Fruit fly (Drosophila melanogaster) Kc167 (cell line): ENCODE data around the gene swa.

Experiments used
- Myc ChIP-seq: fragments of >200 bp; optimal IDR thresholded peaks from 2 replicates; lab custom pipeline; 2017; ENCODE audit warnings: missing external identifiers
- Sin3A ChIP-seq: fragments of >200 bp; optimal IDR thresholded peaks from 2 replicates; lab custom pipeline; 2018; ENCODE audit warnings: missing external identifiers
- h ChIP-seq: fragments of >200 bp; optimal IDR thresholded peaks from 3 replicates; lab custom pipeline; 2018; ENCODE audit warnings: missing external identifiers
- insv ChIP-seq: fragments of >200 bp; optimal IDR thresholded peaks from 3 replicates; lab custom pipeline; 2018; ENCODE audit warnings: missing external identifiers
- psq ChIP-seq: fragments of >200 bp; optimal IDR thresholded peaks from 2 replicates; lab custom pipeline; 2017; ENCODE audit warnings: missing external identifiers
- ttk ChIP-seq: sonication (Bioruptor generic); optimal IDR thresholded peaks from 2 replicates; lab custom pipeline; 2017; ENCODE audit warnings: missing external identifiers

The swa gene

DNA sequence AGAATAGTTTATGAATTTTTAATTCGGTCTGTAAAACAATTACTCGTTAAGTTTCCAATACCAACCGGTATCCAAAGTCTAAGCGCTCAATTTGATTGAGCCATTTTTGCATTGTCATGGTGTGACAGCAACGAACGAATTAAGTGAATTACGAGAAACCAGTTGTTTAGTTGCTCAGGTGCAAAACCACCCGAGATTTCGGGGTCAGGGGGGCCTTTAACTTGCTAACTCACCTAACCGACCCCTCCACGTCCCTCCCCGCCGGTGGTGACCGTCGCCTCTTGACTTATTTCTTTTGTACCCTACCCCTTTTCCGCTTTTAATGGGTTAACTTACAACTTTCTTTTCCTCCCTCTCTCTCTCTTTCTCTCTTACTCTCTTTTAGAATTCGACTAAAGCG, 23.8 kb downstream of the swa start:
- TF ChIP-seq Myc (no peak), Sin3A (lab: Kevin White, UChicago) (no peak)

DNA sequence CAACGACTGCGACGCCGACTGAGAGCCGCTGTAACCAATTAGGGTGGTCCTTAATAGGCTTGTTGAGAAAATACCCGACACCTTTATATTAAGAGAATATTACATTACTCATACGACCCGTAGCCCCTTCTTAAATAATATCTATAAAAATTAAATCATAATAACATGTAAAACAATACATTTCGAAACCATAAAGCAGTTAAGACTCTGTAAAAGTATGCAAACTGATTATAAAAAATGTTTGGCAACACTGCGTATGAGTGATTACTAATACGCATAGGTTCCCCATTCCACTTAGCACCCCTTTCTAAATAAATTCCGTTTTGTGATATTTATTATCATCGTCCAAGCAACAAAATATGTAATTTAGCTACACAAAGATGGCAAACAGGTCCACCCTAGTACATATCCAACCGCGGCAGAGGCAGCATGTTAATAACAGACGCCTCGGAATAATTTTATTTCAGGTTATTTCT, 24.9 kb downstream of the swa start:
- TF ChIP-seq Myc (no peak), h (lab: Kevin White, UChicago) (no peak), psq (no peak), Sin3A (lab: Kevin White, UChicago) (no peak), insv (lab: Kevin White, UChicago) (no peak)

DNA sequence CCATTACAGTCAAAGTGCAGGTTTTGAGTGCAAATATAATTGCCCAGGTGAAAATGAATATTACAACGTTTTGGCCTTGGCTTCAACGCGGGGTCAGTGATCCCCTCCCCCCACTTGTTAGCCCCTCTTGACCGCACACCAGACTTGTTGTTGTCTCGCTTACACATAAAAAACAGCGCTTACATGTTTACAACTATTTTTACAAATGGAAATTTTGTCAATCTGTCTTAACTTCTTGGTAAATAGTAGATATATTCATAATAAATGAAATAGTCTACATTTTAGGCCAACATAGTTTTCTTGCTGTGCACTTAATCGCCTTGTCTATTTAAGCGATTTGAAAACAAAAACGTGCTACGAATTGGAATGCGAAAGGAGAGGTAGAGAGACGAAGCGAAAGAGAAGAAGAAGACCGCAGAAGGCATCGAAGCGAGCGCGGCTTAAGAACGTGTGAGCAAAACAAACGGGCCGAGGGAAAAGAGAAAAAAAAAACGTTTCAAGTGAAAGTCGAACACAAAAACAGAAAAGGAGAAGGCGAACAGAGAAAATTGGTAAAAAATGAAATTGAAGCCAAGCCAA, 25.4 kb downstream of the swa start:
- TF ChIP-seq Sin3A (lab: Kevin White, UChicago) (no peak), ttk (lab: Kevin White, UChicago) (no peak), psq (no peak), Myc (no peak), h (lab: Kevin White, UChicago) (no peak), insv (lab: Kevin White, UChicago) (no peak)

DNA sequence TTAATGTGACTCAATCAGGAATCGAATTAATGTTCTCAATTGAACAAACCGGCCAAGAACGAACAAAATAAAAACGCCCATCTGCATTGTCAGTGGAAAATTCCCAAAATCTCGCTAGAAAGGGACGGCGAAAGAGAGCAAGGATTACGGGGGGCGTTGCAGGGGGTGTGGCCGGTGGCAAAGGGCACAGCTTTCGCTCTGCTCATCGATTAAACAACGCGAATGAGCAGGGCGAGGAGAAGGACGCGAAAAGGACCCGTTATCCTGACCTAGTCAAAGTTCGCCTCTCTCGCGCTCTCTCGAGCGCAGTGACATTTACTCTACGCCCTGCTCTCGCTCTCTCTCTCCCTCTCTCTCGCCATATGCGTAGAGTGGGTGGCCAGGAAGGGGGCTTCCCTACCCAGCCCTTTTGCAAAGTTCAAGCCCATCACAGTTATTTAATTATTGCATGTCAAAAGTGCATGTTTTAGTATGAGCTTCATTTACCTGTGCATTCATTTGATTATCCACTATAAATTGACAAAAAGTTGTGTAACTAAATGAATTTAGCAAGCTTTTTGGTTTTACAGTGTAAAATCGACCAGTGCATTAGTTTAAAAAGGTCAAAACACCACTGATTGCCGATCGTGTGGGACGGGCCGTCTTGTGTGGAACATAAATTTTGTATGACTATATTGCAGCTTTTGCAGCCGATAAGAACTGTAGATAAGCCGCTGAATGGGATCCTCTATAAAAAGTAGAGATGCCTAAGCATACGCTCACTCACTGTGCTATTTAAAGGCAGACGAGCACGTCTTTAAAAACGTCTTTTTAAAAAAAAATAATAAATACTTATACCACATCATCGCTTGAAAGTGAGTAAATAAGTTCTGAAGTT, 26.5 kb downstream of the swa start:
- TF ChIP-seq Myc (no peak), h (lab: Kevin White, UChicago) (no peak), ttk (lab: Kevin White, UChicago) (no peak)

DNA sequence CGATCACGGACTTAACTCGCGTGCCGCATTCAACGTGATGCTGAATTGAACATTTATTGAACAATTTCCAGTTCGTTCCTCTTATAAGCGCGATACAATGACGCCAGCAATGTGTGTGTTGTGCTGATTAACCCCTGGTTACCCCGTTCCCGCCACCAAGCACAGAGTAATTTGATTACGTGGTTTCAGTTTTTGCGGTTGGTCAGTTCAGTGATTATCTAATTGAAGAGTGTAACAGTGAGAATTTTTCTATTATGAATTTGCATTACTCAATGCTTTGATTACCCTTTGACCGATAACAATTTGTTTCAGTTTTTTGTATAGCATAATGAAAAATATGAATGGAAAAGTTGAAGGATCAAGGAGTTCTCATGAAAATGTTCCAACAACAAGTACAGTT, 27.8 kb downstream of the swa start, which contains the start of gene CG3842:
CG3842 (plus strand) TSS at position 61 of the 400 bp plus-strand sequence.
- no peak for TF ChIP-seq Sin3A (lab: Kevin White, UChicago)
- TF ChIP-seq Myc = no peak
- TF ChIP-seq h (lab: Kevin White, UChicago) = no peak
- TF ChIP-seq ttk (lab: Kevin White, UChicago) = no peak
- TF ChIP-seq insv (lab: Kevin White, UChicago) = no peak
- TF ChIP-seq psq = no peak

DNA sequence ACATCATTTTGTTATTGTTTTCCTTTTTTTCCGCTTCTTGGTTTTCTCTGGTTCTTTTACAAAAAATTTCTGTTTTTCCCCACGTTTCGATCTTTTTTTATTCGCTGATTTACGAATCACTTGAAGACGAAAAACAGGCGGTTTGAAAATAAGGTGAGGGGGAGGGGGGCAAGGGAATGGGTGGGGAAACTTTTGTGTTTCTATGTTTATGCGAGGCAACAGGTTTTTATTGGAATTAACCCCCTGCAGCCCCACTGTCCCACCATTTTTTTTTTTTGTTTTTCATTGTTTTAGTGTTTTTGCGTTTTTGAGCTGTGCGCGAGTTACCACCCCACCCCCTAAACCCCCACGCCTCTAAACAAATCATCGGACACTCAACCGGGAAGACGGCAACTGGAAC, 30.6 kb downstream of the swa start:
- TF ChIP-seq ttk (lab: Kevin White, UChicago) = no peak
- TF ChIP-seq h (lab: Kevin White, UChicago) = no peak
- TF ChIP-seq Sin3A (lab: Kevin White, UChicago) = no peak
- TF ChIP-seq insv (lab: Kevin White, UChicago) = no peak
- TF ChIP-seq psq = no peak
- no peak for TF ChIP-seq Myc

DNA sequence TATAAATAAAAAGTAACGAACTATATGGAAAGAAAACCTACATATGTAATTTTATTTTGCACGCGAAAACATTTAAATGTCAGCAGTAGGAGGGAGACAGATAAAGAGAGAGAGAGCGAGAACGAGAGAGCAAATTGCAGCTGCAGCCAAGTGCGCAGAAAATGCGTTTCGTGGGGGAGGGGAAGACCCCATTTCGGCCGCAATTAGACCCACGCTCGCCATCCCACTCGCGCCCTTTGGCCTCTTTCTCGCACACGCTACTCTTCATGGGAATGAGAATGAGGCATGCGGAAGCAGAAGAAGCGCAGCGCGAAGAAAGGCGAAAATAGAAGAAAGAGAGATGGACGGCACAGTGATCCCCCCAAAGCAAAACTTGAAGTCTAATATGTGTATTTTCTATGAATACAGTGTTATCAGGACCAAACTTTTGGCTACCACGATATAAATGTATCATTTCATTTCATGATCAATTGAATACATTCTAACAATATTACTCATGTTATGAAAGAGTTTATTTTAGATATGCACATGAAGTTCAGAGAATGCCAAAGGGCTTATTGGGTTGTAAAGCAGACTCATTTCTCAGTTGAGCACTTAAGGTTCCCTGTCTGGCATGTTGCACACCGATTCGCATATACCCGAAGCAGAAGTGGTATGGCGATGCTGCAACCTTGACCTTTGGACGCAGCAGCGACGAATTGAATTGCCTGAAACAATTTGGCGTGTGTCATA, 32.4 kb downstream of the swa start:
- TF ChIP-seq h (lab: Kevin White, UChicago) (no peak), Sin3A (lab: Kevin White, UChicago) (no peak), Myc (no peak), ttk (lab: Kevin White, UChicago) (no peak), insv (lab: Kevin White, UChicago) (no peak), psq (no peak)

DNA sequence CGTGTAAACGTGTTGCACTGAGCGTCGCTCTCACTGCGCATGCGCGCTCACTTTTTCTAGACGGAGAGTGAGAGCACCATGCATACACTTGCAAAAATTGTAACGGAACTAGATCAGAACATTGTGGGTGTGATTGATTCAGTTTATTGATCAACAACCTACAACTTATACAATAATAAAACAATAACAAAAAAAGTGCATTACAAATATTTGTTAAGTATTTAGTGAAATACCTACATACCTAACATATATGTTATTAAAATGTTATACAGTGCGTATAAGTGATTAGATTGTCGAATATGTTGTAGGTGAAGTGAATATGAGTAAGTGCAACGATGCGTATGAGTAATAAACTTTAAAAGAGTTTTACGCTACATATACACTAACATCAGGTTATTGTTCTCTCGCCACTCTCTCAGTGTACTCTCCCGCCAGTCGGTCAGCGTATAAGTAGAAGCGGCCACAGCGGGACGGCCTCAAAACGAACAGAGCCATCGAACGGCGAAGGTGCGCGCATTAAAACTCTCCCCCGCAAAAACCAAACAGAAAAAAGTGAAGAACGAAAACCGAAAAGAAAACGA, 35.0 kb downstream of the swa start, which contains the start of gene CG42240:
CG42240 (plus strand) TSS at position 474 of the 581 bp plus-strand sequence.
- TF ChIP-seq ttk (lab: Kevin White, UChicago) (no peak), psq (no peak)

DNA sequence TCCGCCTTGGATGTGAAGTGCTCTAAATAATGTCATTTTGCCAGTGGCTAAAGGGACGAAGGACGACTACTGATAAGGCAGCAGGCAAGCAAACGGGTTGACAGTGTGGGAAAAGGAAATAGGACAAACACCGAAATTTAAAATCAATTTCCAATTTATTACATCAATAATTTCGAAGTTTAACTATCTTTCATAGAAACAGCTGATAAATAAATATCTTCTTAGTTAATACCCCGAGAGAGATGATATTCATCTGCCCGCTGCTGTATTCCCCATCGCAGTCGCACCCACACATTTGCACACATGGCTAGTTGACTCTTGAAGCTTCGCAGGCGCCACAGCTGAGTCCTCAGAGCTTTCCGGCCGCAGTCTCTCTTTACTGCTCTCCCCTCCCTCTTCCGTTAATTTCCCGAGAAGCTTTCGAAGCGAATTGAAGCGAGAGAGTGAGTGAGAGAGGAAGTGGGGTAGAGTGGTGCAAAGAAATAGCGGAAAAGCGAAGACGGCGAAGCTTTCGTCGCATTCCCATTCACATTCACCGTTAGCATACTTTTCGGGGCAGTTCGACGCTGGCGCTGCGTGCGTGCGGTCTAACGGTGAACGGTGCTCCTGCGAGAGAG, 48.5 kb downstream of the swa start:
- TF ChIP-seq psq = no peak
- no peak for TF ChIP-seq Sin3A (lab: Kevin White, UChicago)
- no peak for TF ChIP-seq insv (lab: Kevin White, UChicago)
- no peak for TF ChIP-seq Myc

DNA sequence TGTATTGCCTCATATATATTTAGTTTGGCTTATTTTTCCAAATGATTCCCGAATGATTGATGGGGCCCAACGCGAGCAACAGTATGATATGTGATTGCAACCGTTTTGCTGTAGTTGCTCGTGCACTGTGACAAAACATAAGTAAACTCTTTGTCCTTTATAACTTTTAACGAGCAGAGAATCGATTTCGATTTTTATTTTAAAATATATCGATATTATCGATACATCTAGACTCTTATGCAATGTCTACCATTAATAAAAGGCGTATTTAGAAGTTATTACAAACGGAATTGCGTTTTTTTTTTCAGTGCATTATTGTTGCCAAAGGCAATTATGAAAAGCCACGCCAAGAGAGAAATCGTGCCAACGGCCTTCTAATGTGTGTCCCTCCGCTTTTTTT, 49.9 kb downstream of the swa start:
- TF ChIP-seq insv (lab: Kevin White, UChicago) (no peak), h (lab: Kevin White, UChicago) (no peak), Myc (no peak), psq (no peak), Sin3A (lab: Kevin White, UChicago) (no peak), ttk (lab: Kevin White, UChicago) (no peak)
